Fruit fly (Drosophila melanogaster): ENCODE data around the gene LPCAT.
A peak's percentile ranks its signal among the peaks of the same experiment; 100 is the strongest.

The LPCAT gene

DNA sequence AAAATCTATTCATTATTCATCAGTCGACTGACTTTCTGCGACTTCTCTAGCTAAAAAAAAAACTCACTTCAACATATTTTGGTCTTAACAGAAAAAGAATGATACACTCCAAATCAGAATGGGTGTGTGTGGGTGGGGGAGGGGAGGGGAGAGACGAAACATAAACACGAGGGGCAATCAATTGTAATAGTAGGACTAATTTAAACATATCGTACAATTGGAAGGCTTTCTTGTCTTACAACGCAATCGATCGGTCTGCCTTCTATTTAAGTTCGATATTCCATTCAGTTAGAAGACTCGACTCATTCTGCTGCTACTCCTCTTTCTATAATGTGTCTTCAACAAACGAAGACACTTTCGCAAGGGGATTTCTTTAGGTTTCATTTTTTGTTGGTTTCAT lies 28.6 kb downstream of the LPCAT start:
- TF ChIP-seq jim (GFP tag; optimal IDR thresholded peaks at IDR 0.05) (no peak), pan (optimal IDR thresholded peaks at IDR 0.05) (no peak), N (GFP tag; optimal IDR thresholded peaks at IDR 0.05) (no peak), sv (GFP tag; optimal IDR thresholded peaks at IDR 0.05) (no peak), Rel (GFP tag; optimal IDR thresholded peaks at IDR 0.05) (no peak), Rel (tag; optimal IDR thresholded peaks at IDR 0.05) (no peak), Abd-B (GFP tag; optimal IDR thresholded peaks at IDR 0.05) (no peak), woc (GFP tag; optimal IDR thresholded peaks at IDR 0.05) (no peak), rgr (GFP tag; optimal IDR thresholded peaks at IDR 0.05) (no peak), GATAd (GFP tag; optimal IDR thresholded peaks at IDR 0.05) (no peak), Sp1 (GFP tag; optimal IDR thresholded peaks at IDR 0.05) (no peak), Hr83 (GFP tag; optimal IDR thresholded peaks at IDR 0.05; ENCODE audit: poor library complexity, severe bottlenecking) (no peak), lola (GFP tag; optimal IDR thresholded peaks at IDR 0.05) (no peak), brk (GFP tag; optimal IDR thresholded peaks at IDR 0.05) (no peak), Hnf4 (GFP tag; optimal IDR thresholded peaks at IDR 0.05) (no peak), br (GFP tag; optimal IDR thresholded peaks at IDR 0.05) (no peak), dmrt93B (GFP tag; optimal IDR thresholded peaks at IDR 0.05) (no peak)

DNA sequence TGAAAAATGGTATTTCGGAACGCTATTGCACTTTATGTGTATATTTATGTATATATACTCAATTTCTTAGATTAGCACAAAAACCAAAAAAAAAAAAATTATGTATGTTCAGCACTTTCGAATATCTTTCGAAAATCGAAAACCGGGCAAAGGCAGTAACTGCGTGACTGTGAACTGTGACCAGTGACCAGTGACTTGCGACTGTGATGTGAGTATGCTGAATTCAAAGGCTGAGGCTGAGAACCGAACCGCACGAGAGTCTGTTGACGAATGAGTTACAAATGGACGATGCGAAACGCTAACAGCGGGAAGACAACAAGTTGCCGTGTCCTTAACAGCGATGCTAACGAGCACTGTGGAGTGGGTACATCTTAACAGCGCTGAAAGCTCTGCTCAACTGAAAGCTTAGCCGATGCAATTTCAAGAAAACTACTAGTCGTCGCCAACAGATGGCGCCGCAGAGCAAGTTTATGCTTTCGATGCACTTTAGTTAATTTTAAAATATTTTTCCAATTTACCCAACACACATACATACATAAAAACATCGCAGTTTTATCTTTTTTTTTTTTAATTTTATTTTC lies 29.1 kb downstream of the LPCAT start, which contains the start of gene CG32700:
CG32700 (minus strand) TSS at position 274 of the 581 bp plus-strand sequence.
- TF ChIP-seq N (GFP tag; optimal IDR thresholded peaks at IDR 0.05) = no peak
- TF ChIP-seq brk (GFP tag; optimal IDR thresholded peaks at IDR 0.05) = peak; percentile 22
- TF ChIP-seq Hr83 (GFP tag; optimal IDR thresholded peaks at IDR 0.05; ENCODE audit: poor library complexity, severe bottlenecking) = peak; percentile 14

DNA sequence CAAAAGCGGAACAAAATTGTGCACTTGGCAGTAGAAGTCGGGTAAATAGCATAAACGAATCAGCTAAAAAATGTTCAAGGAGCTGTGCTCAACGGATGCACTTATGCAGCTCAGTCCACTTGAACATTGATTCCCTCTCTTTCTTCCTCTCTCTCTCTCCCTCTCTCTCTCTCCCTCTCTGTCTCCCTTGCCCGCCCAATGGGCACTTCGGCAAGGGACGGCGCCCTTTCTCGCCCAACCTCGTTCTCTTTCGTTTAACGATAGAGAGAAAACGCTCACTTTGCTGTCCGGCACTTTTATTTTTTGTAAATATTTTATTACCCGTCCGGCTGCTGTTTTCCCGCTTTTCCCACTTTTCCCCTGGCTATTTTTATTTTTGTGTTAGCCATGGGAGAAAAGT lies 35.3 kb downstream of the LPCAT start:
- TF ChIP-seq fru (GFP tag; optimal IDR thresholded peaks at IDR 0.05) = no peak
- no peak for TF ChIP-seq jim (GFP tag; optimal IDR thresholded peaks at IDR 0.05)
- TF ChIP-seq HLH106 (tag; optimal IDR thresholded peaks at IDR 0.05) = no peak
- no peak for TF ChIP-seq CG32264 (GFP tag; optimal IDR thresholded peaks at IDR 0.05)

DNA sequence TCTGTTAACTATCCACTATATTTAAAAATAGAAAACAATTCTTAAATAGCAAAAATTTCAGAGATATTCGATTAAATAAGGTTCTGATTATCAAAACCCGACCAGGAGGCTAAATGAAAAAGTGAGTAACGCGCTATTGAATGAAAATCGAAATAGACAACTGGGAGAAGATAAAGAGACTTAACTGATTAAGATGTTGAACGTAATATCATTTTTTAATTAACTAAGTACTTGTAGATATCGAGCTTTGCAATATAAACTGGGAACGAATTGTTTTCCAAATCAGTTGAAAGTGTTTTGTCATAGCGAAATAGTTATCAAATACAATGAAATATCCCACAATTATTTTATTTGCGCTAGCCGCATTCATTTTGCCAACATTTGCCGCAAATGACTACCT lies 46.3 kb downstream of the LPCAT start, which contains the start of gene CG34026:
CG34026 (plus strand) TSS at position 301 of the 400 bp plus-strand sequence.
- TF ChIP-seq CrebA (GFP tag; optimal IDR thresholded peaks at IDR 0.05; ENCODE audit: borderline replicate concordance) (no peak), Vsx2 (GFP tag; optimal IDR thresholded peaks at IDR 0.05; ENCODE audit: partially characterized antibody) (no peak), HLH106 (tag; optimal IDR thresholded peaks at IDR 0.05) (no peak), Sp1 (GFP tag; optimal IDR thresholded peaks at IDR 0.05) (no peak), Dfd (GFP tag; optimal IDR thresholded peaks at IDR 0.05) (no peak), rgr (GFP tag; optimal IDR thresholded peaks at IDR 0.05) (no peak), dsf (GFP tag; optimal IDR thresholded peaks at IDR 0.05; ENCODE audit: borderline replicate concordance) (no peak), foxo (GFP tag; optimal IDR thresholded peaks at IDR 0.05) (no peak), brk (GFP tag; optimal IDR thresholded peaks at IDR 0.05) (no peak), h (GFP tag; optimal IDR thresholded peaks at IDR 0.05) (no peak)

DNA sequence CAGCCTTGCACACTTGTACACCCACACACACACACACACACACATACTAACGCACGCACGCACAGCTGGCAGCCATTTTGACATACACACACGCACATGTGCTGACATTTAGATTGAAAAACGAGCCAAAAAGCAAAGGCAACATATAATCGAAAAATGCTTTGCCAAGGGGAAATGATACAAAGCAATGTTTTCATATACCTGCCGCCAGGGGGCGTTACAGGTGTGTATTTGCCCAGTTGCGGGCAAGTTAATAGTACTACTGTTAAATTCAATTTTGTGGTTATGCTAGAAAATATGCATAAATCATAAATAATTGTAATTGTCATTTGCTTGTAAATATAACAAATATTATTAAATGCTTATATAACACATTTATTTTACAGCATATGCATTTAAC lies 47.3 kb downstream of the LPCAT start:
- TF ChIP-seq h (GFP tag; optimal IDR thresholded peaks at IDR 0.05) (no peak), Dfd (GFP tag; optimal IDR thresholded peaks at IDR 0.05) (peak; percentile 54)

DNA sequence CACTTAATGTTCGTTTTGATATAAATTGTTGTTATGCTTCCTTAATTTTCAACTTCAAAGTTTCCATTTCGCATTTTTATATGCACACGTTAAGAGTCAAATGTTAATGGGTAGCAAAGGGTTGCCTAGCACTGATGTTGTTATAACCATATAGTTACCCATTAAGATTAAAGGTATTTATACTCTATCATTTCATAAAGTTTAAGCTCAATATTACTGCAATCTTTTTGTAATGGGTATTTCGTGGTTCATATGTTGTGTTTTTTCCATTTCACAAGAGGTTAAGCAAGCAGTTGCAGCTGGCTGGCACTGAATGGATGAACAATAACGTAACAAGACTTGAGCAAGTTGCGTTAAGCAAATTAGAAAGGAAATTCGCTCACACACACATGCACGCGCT lies 47.9 kb downstream of the LPCAT start:
- TF ChIP-seq br (GFP tag; optimal IDR thresholded peaks at IDR 0.05) (no peak), Myc (optimal IDR thresholded peaks at IDR 0.05) (no peak)

DNA sequence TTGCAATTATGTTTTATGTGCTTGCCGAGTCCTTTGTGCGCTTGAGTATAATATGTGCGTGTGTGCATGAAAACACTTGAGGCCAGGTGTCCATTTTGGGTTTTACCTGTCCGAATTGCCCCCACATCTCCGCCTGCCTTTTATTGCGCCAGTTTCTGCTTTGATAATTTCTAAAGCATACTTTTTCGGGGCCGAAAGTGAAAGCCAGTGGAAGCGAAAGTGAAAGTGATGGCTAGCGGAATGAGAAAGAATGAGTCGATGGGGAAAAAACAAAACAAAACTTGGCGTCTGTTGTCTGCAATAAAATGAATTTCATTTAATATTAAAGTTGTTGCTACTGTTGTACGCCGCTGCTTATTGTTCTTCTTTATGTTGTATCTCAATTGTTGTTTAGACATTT lies 56.2 kb downstream of the LPCAT start:
- TF ChIP-seq Vsx2 (GFP tag; optimal IDR thresholded peaks at IDR 0.05; ENCODE audit: partially characterized antibody) = no peak
- no peak for TF ChIP-seq CrebA (GFP tag; optimal IDR thresholded peaks at IDR 0.05; ENCODE audit: borderline replicate concordance)
- TF ChIP-seq brk (GFP tag; optimal IDR thresholded peaks at IDR 0.05) = no peak
- TF ChIP-seq N (GFP tag; optimal IDR thresholded peaks at IDR 0.05) = no peak
